Worm (Caenorhabditis elegans) whole organism, early embryonic: Measurements from ENCODE around the gene C27D8.3.
A peak's percentile ranks its signal among the peaks of the same experiment; 100 is the strongest.

ENCODE experiments used
- B0310.2 ChIP-seq: sonication (generic microtip); optimal IDR thresholded peaks from 2 replicates; lab custom pipeline; 2016; ENCODE audit warnings: mild to moderate bottlenecking, missing genetic modification characterization, missing compliant biosample characterization
- F13C5.2 ChIP-seq: sonication (generic microtip); optimal IDR thresholded peaks from 2 replicates; lab custom pipeline; 2017; ENCODE audit warnings: mild to moderate bottlenecking, missing genetic modification characterization, inconsistent platforms, missing compliant biosample characterization
- aly-1 ChIP-seq: sonication (generic microtip); optimal IDR thresholded peaks from 2 replicates; lab custom pipeline; 2016; ENCODE audit warnings: missing genetic modification characterization, missing compliant biosample characterization
- ama-1 ChIP-seq: fragments of 150-350 bp; optimal IDR thresholded peaks from 2 replicates; lab custom pipeline; 2014
- ceh-13 ChIP-seq: fragments of 200-800 bp; sonication (Bioruptor generic); optimal IDR thresholded peaks from 2 replicates; lab custom pipeline; 2018; ENCODE audit warnings: mild to moderate bottlenecking, missing genetic modification characterization, missing compliant biosample characterization
- ceh-36 ChIP-seq: sonication (generic microtip); optimal IDR thresholded peaks from 2 replicates; lab custom pipeline; 2016; ENCODE audit warnings: missing genetic modification characterization, inconsistent platforms, missing compliant biosample characterization
- ets-7 ChIP-seq: sonication (generic microtip); optimal IDR thresholded peaks from 2 replicates; lab custom pipeline; 2016; ENCODE audit warnings: missing genotype, missing genetic modification characterization, missing compliant biosample characterization
- flt-1 ChIP-seq: fragments of 200-800 bp; sonication (Bioruptor generic); IDR thresholded peaks from 2 replicates; pipeline ENCODE4 v1.3.6; 2022; ENCODE audit warnings: missing genetic modification characterization, missing compliant biosample characterization
- hmbx-1 ChIP-seq: sonication (generic microtip); optimal IDR thresholded peaks from 2 replicates; lab custom pipeline; 2016; ENCODE audit warnings: mild to moderate bottlenecking, missing genetic modification characterization, missing compliant biosample characterization
- hmg-4 ChIP-seq: fragments of 200-800 bp; sonication (Bioruptor generic); optimal IDR thresholded peaks from 2 replicates; lab custom pipeline; 2018; ENCODE audit warnings: mild to moderate bottlenecking, missing genetic modification characterization, missing compliant biosample characterization
- hnd-1 ChIP-seq: sonication (generic microtip); optimal IDR thresholded peaks from 2 replicates; lab custom pipeline; 2016; ENCODE audit warnings: missing genetic modification characterization, missing compliant biosample characterization
- pes-1 ChIP-seq: fragments of 200-800 bp; sonication (Bioruptor generic); IDR thresholded peaks from 2 replicates; pipeline ENCODE4 v1.3.6; 2022; ENCODE audit warnings: missing genetic modification reagents, missing genetic modification characterization, missing compliant biosample characterization
- scrt-1 ChIP-seq: fragments of 200-800 bp; sonication (Bioruptor generic); IDR thresholded peaks from 2 replicates; pipeline ENCODE4 v1.3.6; 2022; ENCODE audit warnings: missing genetic modification characterization, missing compliant biosample characterization
- sea-1 ChIP-seq: fragments of 200-800 bp; sonication (Bioruptor generic); conservative IDR thresholded peaks from 2 replicates; pipeline ENCODE4 v1.3.6; 2022; ENCODE audit warnings: missing genetic modification characterization, missing compliant biosample characterization
- tbx-11 ChIP-seq: fragments of 200-800 bp; sonication (Bioruptor generic); IDR thresholded peaks from 2 replicates; pipeline ENCODE4 v1.3.6; 2022; ENCODE audit warnings: missing genetic modification characterization, missing compliant biosample characterization
- tbx-37 ChIP-seq: fragments of 200-800 bp; sonication (Bioruptor generic); conservative IDR thresholded peaks from 2 replicates; pipeline ENCODE4 v1.3.6; 2022; ENCODE audit warnings: missing genetic modification reagents, missing genetic modification characterization, missing compliant biosample characterization
- tra-4 ChIP-seq: sonication (generic microtip); optimal IDR thresholded peaks from 2 replicates; lab custom pipeline; 2017; ENCODE audit warnings: missing genetic modification characterization, missing compliant biosample characterization

C27D8.3 gene

DNA sequence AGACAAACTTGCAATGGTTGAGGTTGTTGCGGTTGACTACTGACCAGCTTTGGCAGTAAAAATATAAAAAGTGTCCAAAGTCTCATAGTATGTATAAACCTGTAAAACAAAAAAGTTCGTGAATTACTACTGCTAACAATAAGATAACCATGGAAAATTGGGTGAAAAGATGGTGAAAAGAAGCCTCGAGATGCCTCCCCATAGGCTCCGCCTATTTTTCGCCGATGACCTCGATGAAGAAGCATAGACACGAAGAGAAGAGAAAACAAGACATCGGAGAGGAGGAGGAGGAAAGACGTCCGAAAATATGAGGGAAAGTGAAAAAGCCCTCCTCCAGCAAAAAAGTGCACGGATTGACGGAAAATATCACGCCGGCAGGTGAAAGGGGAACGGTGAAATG is 29.9 kb upstream of the C27D8.3 start, which contains the start of gene T23F6.5:
Gene T23F6.5, minus strand, starts transcription at position 101 of the 400 bp plus-strand sequence.
- TF ChIP-seq aly-1 (tag; lab: Kevin White, UChicago) = no peak
- no peak for TF ChIP-seq ama-1 (lab: Kevin White, UChicago)
- no peak for TF ChIP-seq tbx-37 (GFP tag; lab: Robert Waterston, UW)
- no peak for TF ChIP-seq pes-1
- no peak for TF ChIP-seq flt-1
- TF ChIP-seq hnd-1 (tag; lab: Kevin White, UChicago) = no peak
- no peak for TF ChIP-seq tbx-11 (GFP tag; lab: Robert Waterston, UW)

DNA sequence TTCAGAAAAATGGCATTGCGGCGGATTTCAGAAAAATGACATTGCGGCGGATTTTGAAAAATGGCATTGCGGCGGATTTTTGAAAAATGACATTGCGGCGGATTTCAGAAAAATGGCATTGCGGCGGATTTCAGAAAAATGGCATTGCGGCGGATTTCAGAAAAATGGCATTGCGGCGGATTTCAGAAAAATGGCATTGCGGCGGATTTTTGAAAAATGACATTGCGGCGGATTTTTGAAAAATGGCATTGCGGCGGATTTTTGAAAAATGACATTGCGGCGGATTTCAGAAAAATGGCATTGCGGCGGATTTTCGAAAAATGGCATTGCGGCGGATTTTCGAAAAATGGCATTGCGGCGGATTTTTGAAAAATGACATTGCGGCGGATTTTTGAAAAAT is 20.0 kb upstream of the C27D8.3 start:
- TF ChIP-seq pes-1 = 0 out of 2 replicates have a peak, but pooled peaks have one; percentile 30

DNA sequence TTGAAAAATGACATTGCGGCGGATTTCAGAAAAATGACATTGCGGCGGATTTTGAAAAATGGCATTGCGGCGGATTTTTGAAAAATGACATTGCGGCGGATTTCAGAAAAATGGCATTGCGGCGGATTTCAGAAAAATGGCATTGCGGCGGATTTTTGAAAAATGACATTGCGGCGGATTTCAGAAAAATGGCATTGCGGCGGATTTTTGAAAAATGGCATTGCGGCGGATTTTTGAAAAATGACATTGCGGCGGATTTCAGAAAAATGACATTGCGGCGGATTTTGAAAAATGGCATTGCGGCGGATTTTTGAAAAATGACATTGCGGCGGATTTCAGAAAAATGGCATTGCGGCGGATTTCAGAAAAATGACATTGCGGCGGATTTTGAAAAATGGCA is 19.1 kb upstream of the C27D8.3 start:
- TF ChIP-seq tbx-37 (GFP tag; lab: Robert Waterston, UW) (0 out of 2 replicates have a peak, but pooled peaks have one; percentile 16), sea-1 (0 out of 2 replicates have a peak, but pooled peaks have one; percentile 7), tbx-11 (GFP tag; lab: Robert Waterston, UW) (peak; percentile 60; the same call in 1 of the 2 replicates), pes-1 (0 out of 2 replicates have a peak, but pooled peaks have one; percentile 14)

DNA sequence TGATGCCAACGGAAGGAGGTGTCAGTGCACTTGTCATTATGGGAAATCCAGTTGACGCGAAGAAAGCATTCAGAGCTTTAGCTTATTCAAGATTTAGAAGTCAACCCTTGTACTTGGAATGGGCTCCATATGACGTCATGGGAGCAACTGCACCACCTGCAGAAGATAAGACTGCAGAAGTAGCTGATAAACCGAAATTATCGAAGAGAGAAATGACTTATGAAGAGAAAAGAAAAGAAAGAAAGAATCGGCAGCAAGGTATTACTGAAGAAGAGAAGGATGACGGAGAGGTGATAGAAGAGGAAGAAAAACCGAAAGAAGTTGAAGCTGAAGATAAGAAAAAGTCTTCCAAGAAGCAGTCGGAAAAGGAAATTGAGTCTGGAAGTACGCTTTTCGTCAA is 16.6 kb upstream of the C27D8.3 start:
- TF ChIP-seq tbx-37 (GFP tag; lab: Robert Waterston, UW) (no peak), ceh-36 (tag; lab: Kevin White, UChicago) (no peak), hnd-1 (tag; lab: Kevin White, UChicago) (no peak), hmg-4 (GFP tag; lab: Kevin White, UChicago) (no peak), pes-1 (no peak)

DNA sequence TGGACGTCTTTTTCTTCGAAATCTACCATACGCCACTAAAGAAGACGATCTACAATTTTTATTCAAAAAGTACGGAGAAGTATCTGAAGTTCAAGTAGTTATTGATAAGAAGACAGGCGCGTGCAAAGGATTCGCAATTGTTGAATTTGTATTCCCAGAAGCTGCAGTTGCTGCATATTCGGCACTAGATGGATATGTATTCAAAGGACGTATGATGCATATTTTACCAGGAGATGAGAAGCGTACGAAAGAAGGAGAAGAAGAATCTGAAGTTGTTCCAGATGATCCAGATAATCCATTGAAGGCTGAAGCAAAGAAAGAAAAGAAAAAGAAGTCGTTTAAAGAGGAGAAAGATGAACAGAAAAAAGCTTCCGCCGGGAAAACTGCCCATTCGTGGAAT is 14.4 kb upstream of the C27D8.3 start:
- TF ChIP-seq pes-1 (no peak), scrt-1 (GFP tag; lab: Robert Waterston, UW) (no peak), ama-1 (lab: Kevin White, UChicago) (no peak), hmg-4 (GFP tag; lab: Kevin White, UChicago) (no peak), tbx-11 (GFP tag; lab: Robert Waterston, UW) (no peak), hmbx-1 (no peak), F13C5.2 (tag; lab: Kevin White, UChicago) (no peak), flt-1 (no peak), sea-1 (no peak), aly-1 (tag; lab: Kevin White, UChicago) (no peak)

DNA sequence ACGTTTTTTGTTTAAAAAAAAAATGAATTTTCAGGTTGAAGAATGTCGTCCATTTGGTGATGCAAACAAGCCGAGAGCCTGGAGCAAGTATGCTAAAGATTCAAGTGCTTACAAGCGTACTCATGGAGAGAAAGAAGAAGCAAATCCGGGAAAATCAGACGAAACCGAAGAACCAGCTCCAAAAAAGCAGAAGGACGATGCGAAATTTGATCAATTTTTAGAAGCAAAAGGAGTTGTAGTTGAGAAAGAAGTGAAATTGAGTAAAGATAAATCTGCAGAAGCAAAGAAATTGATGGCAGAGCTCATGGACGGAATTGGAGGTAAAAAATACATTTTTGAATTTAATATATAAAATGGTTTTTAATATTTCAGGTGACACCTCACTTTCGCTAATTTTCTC is 13.7 kb upstream of the C27D8.3 start:
- TF ChIP-seq B0310.2 (no peak), aly-1 (tag; lab: Kevin White, UChicago) (no peak), flt-1 (no peak), scrt-1 (GFP tag; lab: Robert Waterston, UW) (no peak), ceh-36 (tag; lab: Kevin White, UChicago) (no peak), ama-1 (lab: Kevin White, UChicago) (no peak), pes-1 (no peak)

DNA sequence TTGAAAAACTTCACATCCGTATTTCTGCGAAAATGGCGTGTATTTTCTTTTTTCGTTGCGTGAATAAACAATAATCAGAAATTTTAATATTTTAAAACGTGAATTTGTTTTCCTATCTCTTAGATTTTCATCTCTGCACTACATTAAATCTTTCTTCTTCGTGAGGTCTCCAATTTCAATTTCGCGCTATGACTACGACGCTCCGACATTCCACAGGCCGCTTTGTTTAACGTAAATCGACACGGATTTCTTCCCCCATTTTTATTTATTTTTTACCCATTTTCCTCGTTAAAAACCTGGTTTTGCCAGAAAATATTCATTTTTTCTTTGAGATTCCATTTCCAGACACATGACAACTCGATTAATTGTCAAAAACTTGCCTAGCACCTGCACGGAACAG is 13.1 kb upstream of the C27D8.3 start, which contains the start of the genes T23F6.3 and rbd-1:
Gene T23F6.3, minus strand, starts transcription at position 120 of the 400 bp plus-strand sequence.
Gene rbd-1, plus strand, starts transcription at position 346 of the 400 bp plus-strand sequence.
- TF ChIP-seq flt-1 (no peak), ets-7 (peak; percentile 19), tbx-11 (GFP tag; lab: Robert Waterston, UW) (0 out of 2 replicates have a peak, but pooled peaks have one; percentile 47), F13C5.2 (tag; lab: Kevin White, UChicago) (peak; percentile 76), hmbx-1 (no peak), ceh-13 (no peak), tbx-37 (GFP tag; lab: Robert Waterston, UW) (peak; percentile 53; the same call in 1 of the 2 replicates)

DNA sequence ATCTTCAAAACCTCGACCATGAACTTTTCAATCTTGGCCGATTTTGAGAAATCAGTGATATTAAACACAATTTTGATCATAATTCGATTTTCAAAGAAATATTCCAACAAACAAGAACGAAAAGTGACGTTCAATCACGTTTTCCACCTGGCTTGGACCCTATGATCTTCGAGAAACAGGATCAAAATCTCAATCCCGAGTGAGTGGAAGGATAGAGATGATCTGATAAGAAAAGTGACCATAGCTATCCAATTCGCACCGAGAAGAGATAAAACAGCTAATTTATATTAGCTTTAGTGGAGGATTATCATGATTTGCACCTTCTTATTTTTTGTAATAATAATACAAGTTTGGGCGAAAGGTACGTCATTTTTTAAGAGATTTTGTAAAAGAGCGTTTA is 9.6 kb upstream of the C27D8.3 start, which contains the start of gene T23F6.2:
Gene T23F6.2, plus strand, starts transcription at position 251 of the 400 bp plus-strand sequence.
- no peak for TF ChIP-seq hmg-4 (GFP tag; lab: Kevin White, UChicago)
- TF ChIP-seq ceh-13 = no peak
- no peak for TF ChIP-seq tbx-11 (GFP tag; lab: Robert Waterston, UW)
- TF ChIP-seq tra-4 (tag; lab: Kevin White, UChicago) = no peak
- no peak for TF ChIP-seq ceh-36 (tag; lab: Kevin White, UChicago)
- TF ChIP-seq F13C5.2 (tag; lab: Kevin White, UChicago) = no peak
- no peak for TF ChIP-seq aly-1 (tag; lab: Kevin White, UChicago)
- no peak for TF ChIP-seq tbx-37 (GFP tag; lab: Robert Waterston, UW)
- no peak for TF ChIP-seq flt-1

DNA sequence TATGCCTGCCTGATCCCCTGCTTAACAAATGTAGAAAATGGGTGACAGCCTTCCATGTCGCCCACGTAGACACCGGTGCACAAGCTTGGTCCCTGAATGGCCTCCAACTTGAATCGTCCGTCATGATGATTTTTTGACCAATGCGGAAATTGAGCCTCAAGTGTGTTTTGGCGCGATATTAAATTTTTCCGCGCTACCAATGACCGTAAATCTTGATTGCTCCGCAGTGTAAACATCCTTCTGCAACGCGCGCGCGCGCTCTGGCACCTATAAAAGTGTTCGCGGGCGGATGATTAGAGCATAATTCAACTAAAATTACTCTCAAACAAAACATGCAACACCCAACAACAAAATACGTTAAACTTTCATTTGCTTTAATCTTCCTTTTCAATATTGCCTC is 8.1 kb upstream of the C27D8.3 start, which contains the start of gene idpp-7:
Gene idpp-7, plus strand, starts transcription at position 301 of the 400 bp plus-strand sequence.
- no peak for TF ChIP-seq pes-1
- TF ChIP-seq hnd-1 (tag; lab: Kevin White, UChicago) = no peak
- no peak for TF ChIP-seq ama-1 (lab: Kevin White, UChicago)
- no peak for TF ChIP-seq scrt-1 (GFP tag; lab: Robert Waterston, UW)
- no peak for TF ChIP-seq tbx-37 (GFP tag; lab: Robert Waterston, UW)
- no peak for TF ChIP-seq tbx-11 (GFP tag; lab: Robert Waterston, UW)
- TF ChIP-seq F13C5.2 (tag; lab: Kevin White, UChicago) = no peak
- TF ChIP-seq hmbx-1 = no peak
- no peak for TF ChIP-seq ets-7
- no peak for TF ChIP-seq hmg-4 (GFP tag; lab: Kevin White, UChicago)
- no peak for TF ChIP-seq B0310.2
- no peak for TF ChIP-seq sea-1
- no peak for TF ChIP-seq ceh-13
- TF ChIP-seq aly-1 (tag; lab: Kevin White, UChicago) = no peak
- no peak for TF ChIP-seq flt-1
- TF ChIP-seq ceh-36 (tag; lab: Kevin White, UChicago) = no peak
- TF ChIP-seq tra-4 (tag; lab: Kevin White, UChicago) = no peak
